Fruit fly (Drosophila melanogaster): ENCODE measurements around the gene CG14957.

The CG14957 gene

dm6 chr3L:3198447-3199402 is 11.4 kb downstream of the CG14957 start, which contains the start of the genes CG32276 and gry (continued):
- TF ChIP-seq CTCF (GFP tag; optimal IDR thresholded peaks at IDR 0.05) (no peak), Oli (tag; optimal IDR thresholded peaks at IDR 0.05) (peak; percentile 54)

dm6 chr3L:3203062-3203461 is 15.7 kb downstream of the CG14957 start, which contains the start of gene CG32271:
Gene CG32271 (minus strand): TSS chr3L:3203162.
- TF ChIP-seq sisA (GFP tag; IDR thresholded peaks at IDR 0.05), result no peak
- no peak for TF ChIP-seq CG12219 (GFP tag; optimal IDR thresholded peaks at IDR 0.05)
- TF ChIP-seq Mrtf (GFP tag; IDR thresholded peaks at IDR 0.05), result no peak
- TF ChIP-seq CG17802 (tag; optimal IDR thresholded peaks at IDR 0.05), result no peak

dm6 chr3L:3204348-3204747 is 17.0 kb downstream of the CG14957 start, which contains the start of gene CG33159:
Gene CG33159 (minus strand): TSS chr3L:3204448.
- TF ChIP-seq CG10431 (GFP tag; optimal IDR thresholded peaks at IDR 0.05) (no peak), CG11247 (GFP tag; IDR thresholded peaks at IDR 0.05) (no peak), HLH4C (GFP tag; IDR thresholded peaks at IDR 0.05; ENCODE audit: partially characterized antibody) (no peak), CG10959 (GFP tag; IDR thresholded peaks at IDR 0.05) (no peak)

dm6 chr3L:3205349-3205748 is 18.0 kb downstream of the CG14957 start, which contains the start of gene CG32277:
Gene CG32277 (minus strand): TSS chr3L:3205449.
- TF ChIP-seq Sox100B (GFP tag; optimal IDR thresholded peaks at IDR 0.05), result no peak
- TF ChIP-seq ase (GFP tag; IDR thresholded peaks at IDR 0.05), result no peak

- no peak for TF ChIP-seq hkb (optimal IDR thresholded peaks at IDR 0.05)
- no peak for TF ChIP-seq hkb (GFP tag; IDR thresholded peaks at IDR 0.05)
- no peak for TF ChIP-seq CG8089 (GFP tag; optimal IDR thresholded peaks at IDR 0.05)
- no peak for TF ChIP-seq esg (GFP tag; conservative IDR thresholded peaks at IDR 0.05)
- no peak for TF ChIP-seq CG13894 (tag; optimal IDR thresholded peaks at IDR 0.05)
- TF ChIP-seq Max (GFP tag; optimal IDR thresholded peaks at IDR 0.05), result no peak
- TF ChIP-seq CG12104 (GFP tag; optimal IDR thresholded peaks at IDR 0.05), result no peak
- TF ChIP-seq ewg (GFP tag; optimal IDR thresholded peaks at IDR 0.05), result no peak
- no peak for TF ChIP-seq CG13424 (tag; optimal IDR thresholded peaks at IDR 0.05)
- no peak for TF ChIP-seq cg (GFP tag; optimal IDR thresholded peaks at IDR 0.05)
- TF ChIP-seq CG10654 (GFP tag; optimal IDR thresholded peaks at IDR 0.05), result no peak
- TF ChIP-seq CG11093 (GFP tag; IDR thresholded peaks at IDR 0.05), result no peak
- no peak for TF ChIP-seq cas (GFP tag; IDR thresholded peaks at IDR 0.05)
- no peak for TF ChIP-seq gem (tag; optimal IDR thresholded peaks at IDR 0.05)
- TF ChIP-seq gsb-n (tag; optimal IDR thresholded peaks at IDR 0.05), result no peak
- TF ChIP-seq CG1233 (GFP tag; optimal IDR thresholded peaks at IDR 0.05), result no peak
- no peak for TF ChIP-seq sna (GFP tag; IDR thresholded peaks at IDR 0.05; ENCODE audit: partially characterized antibody)
- no peak for TF ChIP-seq Ravus (GFP tag; IDR thresholded peaks at IDR 0.05)
- no peak for TF ChIP-seq Med (GFP tag)
Measured at dm6 chr3L:3206263-3206662, 18.9 kb downstream of the CG14957 start, which contains the start of gene CG33160. Gene CG33160 (minus strand): TSS chr3L:3206363.

- TF ChIP-seq gt (GFP tag; IDR thresholded peaks at IDR 0.05), result no peak
- no peak for TF ChIP-seq HLH54F (GFP tag; optimal IDR thresholded peaks at IDR 0.05)
- no peak for TF ChIP-seq CG7271 (tag; optimal IDR thresholded peaks at IDR 0.05)
- no peak for TF ChIP-seq D19A (tag; optimal IDR thresholded peaks at IDR 0.05)
- no peak for TF ChIP-seq CG2120 (GFP tag; optimal IDR thresholded peaks at IDR 0.05)
- no peak for TF ChIP-seq CG10267 (tag; optimal IDR thresholded peaks at IDR 0.05)
- no peak for TF ChIP-seq sisA (GFP tag; IDR thresholded peaks at IDR 0.05)
- no peak for TF ChIP-seq CG11085 (GFP tag; IDR thresholded peaks at IDR 0.05)
- no peak for TF ChIP-seq chn (GFP tag; optimal IDR thresholded peaks at IDR 0.05)
- TF ChIP-seq CG3065 (GFP tag; optimal IDR thresholded peaks at IDR 0.05), result no peak
- peak; percentile 30 for TF ChIP-seq HLHmδ (GFP tag; optimal IDR thresholded peaks at IDR 0.05)
- TF ChIP-seq Fer3 (tag; optimal IDR thresholded peaks at IDR 0.05), result no peak
- peak; percentile 18 for TF ChIP-seq CG6813 (GFP tag; optimal IDR thresholded peaks at IDR 0.05)
Measured at dm6 chr3L:3208895-3209294, 21.5 kb downstream of the CG14957 start, which contains the start of the genes CG32269 and CG32270. Gene CG32269 (minus strand): TSS chr3L:3208985. Gene CG32270 (minus strand): TSS chr3L:3208985.

Measured in whole organism, embryonic.